Fruit fly (Drosophila melanogaster): ENCODE measurements around the gene Rpn9.

The Rpn9 gene

DNA sequence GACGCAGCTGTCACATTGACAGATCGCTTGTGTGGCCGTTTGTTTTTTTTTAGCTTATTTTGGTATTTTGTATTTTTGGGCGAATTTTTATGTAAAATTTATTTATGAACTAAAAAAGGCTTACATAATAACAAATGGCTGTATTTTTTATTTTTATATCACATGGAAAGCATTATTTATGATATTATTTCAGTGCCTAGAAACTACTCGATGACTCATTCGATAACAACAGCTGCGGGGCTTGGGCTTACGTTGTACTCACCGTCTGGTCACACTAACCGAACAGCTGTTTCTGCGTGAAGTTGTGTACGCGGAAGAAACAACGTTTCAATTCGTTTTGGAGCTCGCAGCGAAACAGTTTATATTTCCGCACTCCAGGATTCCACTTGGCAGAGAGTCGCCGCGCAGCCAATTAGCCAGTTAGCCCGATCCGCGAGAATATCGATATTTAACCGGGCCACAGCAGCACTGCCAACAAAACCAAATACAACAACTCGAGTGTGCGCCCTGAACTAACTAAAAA lies at the start of gene Rpn9, which contains the start of gene Hmgcr:
Gene Rpn9 (minus strand): TSS at position 473 of the 523 bp plus-strand sequence.
Gene Hmgcr (plus strand): TSS at position 335 of the 523 bp plus-strand sequence.
- TF ChIP-seq CG17801 (GFP tag; optimal IDR thresholded peaks at IDR 0.05; ENCODE audit: partially characterized antibody) = peak; percentile 37

DNA sequence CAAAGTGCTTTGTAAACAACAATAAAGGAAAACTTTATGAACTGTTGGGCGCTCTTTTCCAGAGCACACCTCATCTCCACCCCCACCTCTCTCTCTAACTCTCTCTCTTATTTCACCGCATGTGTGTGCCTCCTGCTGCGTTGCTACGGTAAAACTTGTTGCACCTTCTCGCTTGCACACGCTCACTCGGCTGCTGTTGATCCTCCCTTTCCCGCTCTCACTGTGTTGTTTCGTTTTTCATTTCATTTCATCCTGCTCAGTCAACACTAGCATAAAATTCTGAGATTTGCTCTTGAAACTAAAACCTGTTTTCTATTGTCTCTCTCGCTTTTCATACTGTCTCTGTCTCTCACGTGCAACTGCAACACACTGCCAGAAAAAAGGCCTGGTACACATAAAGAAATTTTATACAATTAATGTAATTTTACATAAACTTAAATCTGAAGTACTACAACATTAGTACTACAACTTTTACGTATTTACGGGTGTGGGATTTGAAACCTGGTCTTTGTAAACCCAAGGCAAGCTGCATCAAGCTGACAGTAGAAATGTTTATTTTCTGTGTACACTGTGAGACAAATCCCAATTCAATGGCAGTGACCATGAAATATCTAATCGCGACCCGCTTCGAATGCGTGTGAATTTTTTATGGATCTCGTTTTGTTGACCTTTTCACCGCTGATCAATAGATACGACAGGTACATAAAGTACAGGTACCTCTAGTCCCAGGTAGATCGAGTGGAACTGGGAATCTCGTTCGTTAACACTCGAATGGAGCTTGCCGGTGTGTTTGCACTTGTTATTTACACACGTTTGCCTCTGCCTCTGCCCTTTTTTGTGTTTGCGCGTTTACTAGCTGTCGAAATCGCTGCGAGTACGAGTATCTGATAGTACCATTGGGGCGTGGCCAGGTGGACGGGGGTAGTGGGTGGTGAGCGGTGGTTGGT lies 49.5 kb upstream of the Rpn9 start:
- TF ChIP-seq CG17801 (GFP tag; optimal IDR thresholded peaks at IDR 0.05; ENCODE audit: partially characterized antibody) = no peak

DNA sequence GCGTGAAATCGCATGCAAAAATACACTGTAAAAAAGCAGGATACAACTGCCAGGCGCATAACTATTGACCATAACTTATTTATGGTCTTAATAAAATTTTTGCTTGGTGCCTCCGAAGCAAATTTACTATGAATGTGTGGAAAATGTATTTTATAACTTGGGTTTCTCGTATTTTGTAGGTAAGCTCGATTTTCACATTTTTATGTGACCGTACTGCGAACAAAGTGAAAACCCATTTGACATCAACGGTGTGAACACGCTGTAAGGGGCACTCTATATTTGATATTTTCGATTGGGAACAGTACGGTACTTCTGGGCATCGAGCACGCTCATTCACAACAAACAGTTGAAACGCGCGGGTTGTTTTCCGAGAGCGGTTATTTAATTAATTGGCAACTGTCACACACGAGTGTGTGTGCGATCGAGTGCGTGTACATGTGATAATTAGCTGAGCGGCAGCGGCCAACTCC lies 48.2 kb upstream of the Rpn9 start, which contains the start of the genes Nup98-96 and mbc:
Gene Nup98-96 (minus strand): TSS at position 156 of the 470 bp plus-strand sequence.
Gene mbc (plus strand): TSS at position 300 of the 470 bp plus-strand sequence.
- peak; percentile 70 for TF ChIP-seq CG17801 (GFP tag; optimal IDR thresholded peaks at IDR 0.05; ENCODE audit: partially characterized antibody)

DNA sequence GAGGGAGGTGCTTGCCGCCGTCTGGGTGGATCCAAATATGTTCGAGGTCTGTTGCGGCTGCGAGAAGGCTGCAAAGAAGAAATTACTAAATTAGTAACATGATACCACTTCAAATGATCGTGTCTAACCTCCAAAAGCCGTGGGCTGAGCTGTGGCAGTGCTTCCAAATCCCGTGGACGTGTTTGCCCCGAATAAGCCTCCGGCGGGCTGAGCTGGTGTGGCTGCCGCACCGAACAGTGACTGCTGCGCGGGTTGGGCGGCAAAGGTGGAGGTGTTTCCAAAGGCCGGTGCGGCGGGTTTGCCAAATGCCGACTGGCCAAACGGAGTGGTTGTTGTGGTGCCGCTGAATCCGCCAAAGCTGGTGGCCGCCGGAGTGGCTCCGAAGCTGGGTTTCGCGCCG lies 47.5 kb upstream of the Rpn9 start:
- no peak for TF ChIP-seq CG17801 (GFP tag; optimal IDR thresholded peaks at IDR 0.05; ENCODE audit: partially characterized antibody)

- TF ChIP-seq CG17801 (GFP tag; optimal IDR thresholded peaks at IDR 0.05; ENCODE audit: partially characterized antibody) = no peak
Measured at dm6 chr3R:23773610-23774364, 40.5 kb upstream of the Rpn9 start, which contains the start of gene CG10208. TSS of gene CG10208 (minus strand) at chr3R:23774127.

DNA sequence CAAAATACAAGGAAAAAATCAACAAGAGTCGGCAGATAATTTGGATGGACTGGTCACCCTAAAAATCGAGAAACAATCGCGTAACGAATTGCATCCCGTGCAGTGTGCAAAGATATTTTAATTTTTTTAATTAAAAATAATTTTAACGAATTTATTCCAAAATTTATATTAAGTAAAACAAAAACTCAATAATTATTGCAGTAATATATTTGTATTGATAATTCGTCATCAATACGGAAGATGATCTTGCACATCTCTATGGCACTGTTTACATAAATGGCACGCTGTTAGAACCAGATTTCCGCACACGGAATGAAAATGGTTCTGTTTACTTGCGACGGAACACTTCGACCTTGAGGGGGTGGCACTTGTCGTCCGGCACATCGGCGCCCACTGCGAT lies 39.5 kb upstream of the Rpn9 start, which contains the start of gene tst:
Gene tst (minus strand): TSS at position 52 of the 400 bp plus-strand sequence.
- peak; percentile 94 for TF ChIP-seq CG17801 (GFP tag; optimal IDR thresholded peaks at IDR 0.05; ENCODE audit: partially characterized antibody)

- peak; percentile 64 for TF ChIP-seq CG17801 (GFP tag; optimal IDR thresholded peaks at IDR 0.05; ENCODE audit: partially characterized antibody)
Measured at dm6 chr3R:23767417-23767853, 34.2 kb upstream of the Rpn9 start, which contains the start of the genes CG10214 and CG10375. TSS of gene CG10214 (minus strand) at chr3R:23767488. TSS of gene CG10375 (plus strand) at chr3R:23767712.

DNA sequence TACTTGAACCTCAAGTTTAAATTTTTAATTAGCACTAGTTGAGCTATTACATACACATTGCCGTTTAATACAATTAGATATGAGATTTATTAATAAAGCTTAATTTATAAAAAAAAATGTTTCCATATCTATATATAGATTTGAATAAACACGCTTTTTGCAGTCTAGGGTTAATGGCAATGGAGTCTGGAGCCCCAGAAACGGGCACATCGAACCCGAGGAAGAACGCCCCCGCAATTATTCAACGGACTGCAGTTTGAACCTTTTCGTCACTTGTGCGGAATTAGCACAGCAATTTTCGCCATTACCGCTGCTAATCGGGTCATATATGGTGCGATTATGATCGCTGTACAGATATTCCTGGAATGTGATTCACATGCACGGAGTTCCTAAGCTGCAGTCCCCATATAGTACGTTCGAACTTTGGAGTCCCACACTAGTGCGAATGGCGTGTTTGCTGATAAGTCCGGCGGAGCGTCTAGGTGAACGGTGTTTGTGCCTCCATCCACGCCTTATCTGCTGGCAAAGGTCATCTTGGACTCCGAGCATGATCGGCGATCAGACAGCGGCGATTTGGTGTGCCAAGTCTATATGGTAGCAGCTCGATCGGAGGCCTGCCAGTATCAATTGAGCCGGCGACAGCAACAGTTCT lies 30.5 kb upstream of the Rpn9 start, which contains the start of gene Lsd-1:
Gene Lsd-1 (plus strand): TSS at position 236 of the 652 bp plus-strand sequence.
- no peak for TF ChIP-seq CG17801 (GFP tag; optimal IDR thresholded peaks at IDR 0.05; ENCODE audit: partially characterized antibody)

DNA sequence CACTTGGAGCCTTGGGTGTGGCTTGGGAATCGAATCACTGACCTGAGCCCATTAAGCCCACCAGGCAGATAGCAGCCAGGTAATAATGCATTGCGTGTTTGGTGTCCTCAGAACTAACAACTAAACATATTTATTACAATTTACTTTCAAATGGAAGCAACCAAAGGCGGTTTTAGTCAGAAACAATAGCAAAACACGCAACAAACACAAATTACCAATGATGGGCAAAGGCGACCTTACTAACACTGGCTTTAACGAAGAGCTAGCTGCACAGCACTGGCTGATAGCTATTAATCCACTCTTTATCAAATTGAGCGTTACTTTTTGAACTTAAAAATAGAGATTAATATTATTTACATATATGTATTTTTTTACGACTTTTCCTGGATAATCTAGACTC lies 29.8 kb upstream of the Rpn9 start, which contains the start of gene udt:
Gene udt (minus strand): TSS at position 249 of the 400 bp plus-strand sequence.
- no peak for TF ChIP-seq CG17801 (GFP tag; optimal IDR thresholded peaks at IDR 0.05; ENCODE audit: partially characterized antibody)

DNA sequence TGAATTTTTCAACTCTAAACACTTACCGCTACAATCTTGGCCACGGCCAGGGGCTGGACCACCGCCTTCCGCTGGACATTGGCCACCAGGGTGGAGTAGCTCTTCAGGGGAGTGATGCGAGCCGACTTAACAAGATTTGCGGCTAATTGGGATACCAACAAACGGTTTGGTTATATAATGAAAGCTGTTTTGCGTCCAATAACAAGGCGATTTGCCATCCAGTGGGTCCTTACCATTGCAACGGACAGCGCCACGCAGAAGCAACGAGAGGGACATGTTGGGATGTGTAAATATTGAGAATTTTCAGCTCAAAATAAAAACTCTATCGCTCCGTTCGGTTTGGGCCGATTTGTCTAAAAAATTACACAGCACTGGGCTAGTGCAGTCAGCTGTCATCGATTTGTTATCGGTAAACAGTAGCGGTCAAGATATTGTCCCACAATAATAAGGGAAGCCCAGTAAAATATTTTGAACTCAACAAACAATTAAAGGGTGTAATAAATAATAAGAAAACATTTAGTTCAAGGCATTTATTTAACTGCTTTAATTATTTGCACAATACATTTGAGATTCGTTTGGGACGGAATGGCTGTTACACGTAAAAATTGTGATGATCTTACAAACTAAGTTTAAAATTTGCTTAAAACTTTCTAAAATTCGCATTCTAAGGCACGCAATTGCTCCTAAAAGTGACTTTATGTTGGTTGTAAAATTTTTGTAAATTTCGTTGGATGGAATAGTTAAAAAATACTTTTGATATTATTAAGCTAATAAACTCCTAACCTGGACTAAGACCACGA lies 27.2 kb upstream of the Rpn9 start, which contains the start of gene SdhD:
Gene SdhD (minus strand): TSS at position 382 of the 800 bp plus-strand sequence.
- TF ChIP-seq CG17801 (GFP tag; optimal IDR thresholded peaks at IDR 0.05; ENCODE audit: partially characterized antibody) = peak; percentile 46

- peak; percentile 95 for TF ChIP-seq CG17801 (GFP tag; optimal IDR thresholded peaks at IDR 0.05; ENCODE audit: partially characterized antibody)
Measured at dm6 chr3R:23757912-23758607, 24.8 kb upstream of the Rpn9 start, which contains the start of the genes PTPMT1 and Hrd3. TSS of gene PTPMT1 (plus strand) at chr3R:23758339. TSS of gene Hrd3 (minus strand) at chr3R:23758557.

DNA sequence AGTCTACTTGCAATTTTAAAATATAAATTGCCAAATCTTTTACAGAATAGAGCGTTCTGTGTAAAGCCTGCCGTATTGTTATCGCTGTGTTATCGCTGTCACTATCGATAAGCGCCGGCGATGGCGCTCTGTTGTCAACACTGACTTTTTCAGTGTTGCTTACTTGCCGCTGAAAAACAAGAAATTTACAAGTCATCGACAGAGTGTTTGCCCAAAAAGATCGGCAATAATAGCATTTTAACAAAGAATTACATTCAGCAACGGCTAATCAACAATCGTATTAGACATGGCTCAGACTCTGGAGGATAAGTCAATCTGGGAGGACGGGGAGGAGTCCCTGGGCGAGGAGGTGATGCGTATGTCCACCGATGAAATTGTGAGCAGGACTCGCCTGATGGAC lies 19.5 kb upstream of the Rpn9 start, which contains the start of the genes RanBP3 and Rpt5:
Gene RanBP3 (minus strand): TSS at position 107 of the 400 bp plus-strand sequence.
Gene Rpt5 (plus strand): TSS at position 149 of the 400 bp plus-strand sequence.
- TF ChIP-seq CG17801 (GFP tag; optimal IDR thresholded peaks at IDR 0.05; ENCODE audit: partially characterized antibody) = peak; percentile 59
